Fruit fly (Drosophila melanogaster): ENCODE results near the gene Blos3.

dm6 chr3L:18901411-18901810 is 31.4 kb downstream of the Blos3 start, which contains the start of the genes arx and CG6843:
- TF ChIP-seq GATAe (GFP tag; conservative IDR thresholded peaks at IDR 0.05) (no peak), gcm2 (GFP tag; optimal IDR thresholded peaks at IDR 0.05) (no peak), CG17568 (GFP tag; optimal IDR thresholded peaks at IDR 0.05) (no peak), repo (GFP tag; optimal IDR thresholded peaks at IDR 0.05) (no peak)
